Worm (Caenorhabditis elegans) whole organism, young adult: Measurements from ENCODE around the gene T05H10.1.

Source experiments
- Y67H2A.10 ChIP-seq: fragments of 200-800 bp; sonication (Bioruptor generic); conservative IDR thresholded peaks from 2 replicates; pipeline ENCODE4 v1.3.6; 2022; ENCODE audit warnings: missing genetic modification reagents, missing genetic modification characterization, missing compliant biosample characterization
- ceh-91 ChIP-seq: fragments of 200-800 bp; sonication (Bioruptor generic); IDR thresholded peaks from 2 replicates; pipeline ENCODE4 v1.3.6; 2022; ENCODE audit warnings: missing genetic modification reagents, missing genetic modification characterization, missing compliant biosample characterization
- lsy-27 ChIP-seq: sonication (generic microtip); optimal IDR thresholded peaks from 2 replicates; lab custom pipeline; 2017; ENCODE audit warnings: missing genetic modification characterization, mild to moderate bottlenecking, missing compliant biosample characterization, antibody characterized with exemption, missing genotype, borderline replicate concordance; ENCODE audit not compliant: insufficient read depth
- nhr-120 ChIP-seq: fragments of 200-800 bp; sonication (Bioruptor generic); IDR thresholded peaks from 2 replicates; pipeline ENCODE4 v1.3.6; 2022; ENCODE audit warnings: missing genetic modification characterization, missing compliant biosample characterization
- sea-2 ChIP-seq: fragments of 200-800 bp; sonication (Bioruptor generic); IDR thresholded peaks from 2 replicates; pipeline ENCODE4 v1.3.6; 2022; ENCODE audit warnings: missing genetic modification characterization, missing compliant biosample characterization

- TF ChIP-seq sea-2 (GFP tag; lab: Robert Waterston, UW) = no peak
- TF ChIP-seq ceh-91 (GFP tag; lab: Robert Waterston, UW) = no peak
- TF ChIP-seq Y67H2A.10 = no peak
- no peak for TF ChIP-seq lsy-27
- TF ChIP-seq nhr-120 (GFP tag; lab: Robert Waterston, UW) = no peak
Measured at ce11 chrII:8022461-8022860, 19.9 kb upstream of the T05H10.1 start, which contains the start of gene hda-2.
